Fruit fly (Drosophila melanogaster): ENCODE data around the gene Atg1.

DNA sequence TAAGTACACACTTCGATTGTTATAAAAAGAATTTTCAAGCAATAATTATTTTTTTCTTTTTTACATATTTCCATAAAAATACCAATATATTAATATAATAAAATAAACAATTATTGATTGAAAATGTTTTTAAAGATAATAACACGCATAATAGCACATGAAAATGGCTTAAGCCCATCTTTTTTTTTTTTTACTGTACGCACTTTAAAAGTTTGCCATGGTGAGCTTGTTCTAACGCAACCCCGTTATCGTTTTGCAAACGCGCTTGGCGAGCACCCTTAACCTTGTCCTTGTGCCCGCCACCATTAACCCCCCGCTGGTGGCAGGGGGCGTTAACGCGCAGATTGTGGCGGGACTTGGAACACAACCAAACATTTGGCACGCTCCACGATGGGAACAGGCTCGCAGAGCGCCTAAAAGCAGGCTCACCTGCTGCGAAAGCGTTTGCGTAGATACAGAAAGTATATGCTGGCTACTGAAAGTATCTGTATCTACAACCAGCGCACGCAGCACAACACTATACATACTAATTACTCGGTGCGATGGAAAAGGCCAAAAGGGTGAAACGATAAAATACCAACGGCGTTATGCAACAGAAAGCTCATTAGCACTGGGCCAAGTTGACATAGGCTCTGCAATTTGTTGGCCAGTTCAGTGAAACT is 29.1 kb upstream of the Atg1 start:
- no peak for TF ChIP-seq Clk (GFP tag; optimal IDR thresholded peaks at IDR 0.05)
- no peak for TF ChIP-seq Hr96 (GFP tag; optimal IDR thresholded peaks at IDR 0.05)
- TF ChIP-seq CG14711 (tag; optimal IDR thresholded peaks at IDR 0.05), result no peak
- no peak for TF ChIP-seq cic (GFP tag; optimal IDR thresholded peaks at IDR 0.05)
- TF ChIP-seq CG12768 (GFP tag; optimal IDR thresholded peaks at IDR 0.05), result no peak
- no peak for TF ChIP-seq bab1 (GFP tag; optimal IDR thresholded peaks at IDR 0.05)
